Fruit fly (Drosophila melanogaster) whole organism, larva: ENCODE measurements around the gene CG43880.

Experiments used
- noc ChIP-seq: fragments of 200-800 bp; sonication (Bioruptor generic); optimal IDR thresholded peaks from 3 replicates; lab custom pipeline; 2019; ENCODE audit warnings: missing biosample characterization, mild to moderate bottlenecking, missing genetic modification characterization, moderate library complexity

The CG43880 gene

dm6 chr3L:7970442-7970841, 24.3 kb upstream of the CG43880 start, which contains the start of gene RNaseX25:
Gene RNaseX25, plus strand, starts transcription at chr3L:7970588.
- no peak for TF ChIP-seq noc (tag; lab: Kevin White, UChicago)

dm6 chr3L:7968422-7969030, 22.4 kb upstream of the CG43880 start:
- no peak for TF ChIP-seq noc (tag; lab: Kevin White, UChicago)

dm6 chr3L:7967203-7967602, 21.1 kb upstream of the CG43880 start:
- TF ChIP-seq noc (tag; lab: Kevin White, UChicago), result no peak

dm6 chr3L:7963549-7963948, 17.4 kb upstream of the CG43880 start:
- no peak for TF ChIP-seq noc (tag; lab: Kevin White, UChicago)

dm6 chr3L:7963022-7963421, 16.9 kb upstream of the CG43880 start:
- no peak for TF ChIP-seq noc (tag; lab: Kevin White, UChicago)

- TF ChIP-seq noc (tag; lab: Kevin White, UChicago), result peak; percentile 7
These were observed 16.0 kb upstream of the CG43880 start for dm6 chr3L:7961973-7962753.

dm6 chr3L:7960707-7961695, 14.9 kb upstream of the CG43880 start:
- TF ChIP-seq noc (tag; lab: Kevin White, UChicago), result peak; percentile 97

- TF ChIP-seq noc (tag; lab: Kevin White, UChicago), result no peak
These were observed 12.6 kb upstream of the CG43880 start for dm6 chr3L:7958590-7959180.

dm6 chr3L:7958083-7958482, 12.0 kb upstream of the CG43880 start:
- TF ChIP-seq noc (tag; lab: Kevin White, UChicago), result no peak

dm6 chr3L:7956718-7957117, 10.6 kb upstream of the CG43880 start:
- TF ChIP-seq noc (tag; lab: Kevin White, UChicago), result no peak

dm6 chr3L:7954967-7955366, 8.8 kb upstream of the CG43880 start:
- TF ChIP-seq noc (tag; lab: Kevin White, UChicago), result no peak

- TF ChIP-seq noc (tag; lab: Kevin White, UChicago), result no peak
These were observed 7.6 kb upstream of the CG43880 start for dm6 chr3L:7953728-7954127.

- TF ChIP-seq noc (tag; lab: Kevin White, UChicago), result no peak
These were observed 6.9 kb upstream of the CG43880 start for dm6 chr3L:7952978-7953377.

dm6 chr3L:7952560-7952959, 6.4 kb upstream of the CG43880 start:
- TF ChIP-seq noc (tag; lab: Kevin White, UChicago), result no peak

- peak; percentile 98 for TF ChIP-seq noc (tag; lab: Kevin White, UChicago)
These were observed 5.7 kb upstream of the CG43880 start for dm6 chr3L:7951841-7952240.
